Worm (Caenorhabditis elegans) whole organism, L3 larva: Measurements from ENCODE around the gene F21C10.19.

Experiments
- R02D3.7 ChIP-seq: fragments of 150-350 bp; optimal IDR thresholded peaks from 2 replicates; lab custom pipeline; 2014; ENCODE audit warnings: missing biosample characterization, missing genetic modification characterization
- ceh-16 ChIP-seq: sonication (generic microtip); optimal IDR thresholded peaks from 2 replicates; lab custom pipeline; 2017; ENCODE audit warnings: missing biosample characterization, missing genetic modification characterization
- elt-2 ChIP-seq: sonication (generic microtip); optimal IDR thresholded peaks from 2 replicates; lab custom pipeline; 2016; ENCODE audit warnings: missing genetic modification reagents, mild to moderate bottlenecking, missing genetic modification characterization, missing compliant biosample characterization
- eor-1 ChIP-seq, 2 experiments: fragments of 150-350 bp; optimal IDR thresholded peaks; 2 replicates each; lab custom pipeline; 2014 to 2018; ENCODE audit warnings: missing biosample characterization in 2 of 2, missing genetic modification characterization in 2 of 2
- fos-1 ChIP-seq: fragments of 150-350 bp; optimal IDR thresholded peaks from 2 replicates; lab custom pipeline; 2014; ENCODE audit warnings: missing biosample characterization, missing genetic modification characterization
- jun-1 ChIP-seq: fragments of 150-350 bp; optimal IDR thresholded peaks from 2 replicates; lab custom pipeline; 2014; ENCODE audit warnings: missing biosample characterization, missing genetic modification reagents, missing genetic modification characterization
- nfya-1 ChIP-seq: sonication (generic microtip); optimal IDR thresholded peaks from 2 replicates; lab custom pipeline; 2017; ENCODE audit warnings: missing genetic modification characterization, mild to moderate bottlenecking, missing compliant biosample characterization, antibody characterized with exemption, moderate library complexity; ENCODE audit not compliant: insufficient read depth
- nhr-237 ChIP-seq: fragments of 150-350 bp; optimal IDR thresholded peaks from 2 replicates; lab custom pipeline; 2014; ENCODE audit warnings: missing biosample characterization, missing genetic modification characterization
- nhr-25 ChIP-seq: sonication (generic microtip); optimal IDR thresholded peaks from 2 replicates; lab custom pipeline; 2017; ENCODE audit warnings: missing biosample characterization, missing genetic modification characterization
- nhr-76 ChIP-seq: fragments of 150-350 bp; sonication (generic microtip); optimal IDR thresholded peaks from 5 replicates; lab custom pipeline; 2014; ENCODE audit warnings: missing biosample characterization, missing genetic modification characterization
- nhr-77 ChIP-seq: fragments of 150-350 bp; optimal IDR thresholded peaks from 2 replicates; lab custom pipeline; 2014; ENCODE audit warnings: missing biosample characterization, missing genetic modification characterization
- snpc-4 ChIP-seq: fragments of 150-350 bp; optimal IDR thresholded peaks from 2 replicates; lab custom pipeline; 2014; ENCODE audit warnings: missing biosample characterization, missing genetic modification characterization
- unc-62 ChIP-seq: fragments of 150-350 bp; sonication (generic microtip); optimal IDR thresholded peaks from 4 replicates; lab custom pipeline; 2014; ENCODE audit warnings: missing biosample characterization, missing genetic modification reagents, missing genetic modification characterization
- zag-1 ChIP-seq: fragments of 150-350 bp; optimal IDR thresholded peaks from 2 replicates; lab custom pipeline; 2014; ENCODE audit warnings: missing biosample characterization, missing genetic modification characterization

- TF ChIP-seq elt-2 (tag; lab: Kevin White, UChicago) (no peak), jun-1 (tag; lab: Kevin White, UChicago) (no peak), fos-1 (no peak), nhr-237 (tag; lab: Kevin White, UChicago) (no peak), unc-62 (GFP tag; lab: Kevin White, UChicago) (no peak), nhr-76 (tag; lab: Kevin White, UChicago) (no peak), zag-1 (tag; lab: Kevin White, UChicago) (no peak), R02D3.7 (tag; lab: Kevin White, UChicago) (no peak), eor-1 (tag; optimal IDR thresholded peaks at IDR 0.05; lab: Kevin White, UChicago) (no peak), nhr-25 (tag; lab: Kevin White, UChicago) (no peak), nfya-1 (tag; lab: Kevin White, UChicago) (no peak), ceh-16 (tag; lab: Kevin White, UChicago) (no peak), snpc-4 (tag; lab: Kevin White, UChicago) (no peak), nhr-77 (no peak)
Observed at ce11 chrV:9125345-9125744, 5.5 kb upstream of the F21C10.19 start, which contains the start of gene F21C10.5.
